Fruit fly (Drosophila melanogaster) whole organism, embryonic: ENCODE results near the gene TbCMF46.
A peak's percentile ranks its signal among the peaks of the same experiment; 100 is the strongest.

ENCODE experiments used
- Atf6 ChIP-seq: fragments of 200-800 bp; sonication (Bioruptor generic); IDR thresholded peaks from 2 replicates; pipeline ENCODE4 v1.3.6; 2022; ENCODE audit warnings: missing biosample characterization, missing genetic modification characterization
- BEAF-32 ChIP-seq: fragments of 200-800 bp; sonication (Bioruptor generic); optimal IDR thresholded peaks from 3 replicates; lab custom pipeline; 2017; ENCODE audit warnings: missing biosample characterization, missing genetic modification characterization, mild to moderate bottlenecking, moderate library complexity, missing genetic modification reagents
- Bgb ChIP-seq: fragments of 200-800 bp; sonication (Bioruptor generic); IDR thresholded peaks from 2 replicates; pipeline ENCODE4 v1.3.6; 2022; ENCODE audit warnings: missing biosample characterization, missing genetic modification characterization; ENCODE audit not compliant: partially characterized antibody
- CG10267 ChIP-seq: fragments of 200-800 bp; sonication (Bioruptor generic); optimal IDR thresholded peaks from 2 replicates; lab custom pipeline; 2018; ENCODE audit warnings: missing biosample characterization, mild to moderate bottlenecking, missing genetic modification characterization, moderate library complexity
- CG10321 ChIP-seq: fragments of 200-800 bp; sonication (Bioruptor generic); IDR thresholded peaks from 2 replicates; pipeline ENCODE4 v1.3.6; 2022; ENCODE audit warnings: missing biosample characterization, missing genetic modification characterization
- CG10366 ChIP-seq: fragments of 200-800 bp; sonication (Bioruptor generic); IDR thresholded peaks from 2 replicates; pipeline ENCODE4 v1.3.6; 2022; ENCODE audit warnings: missing biosample characterization, missing genetic modification characterization
- CG10565 ChIP-seq: fragments of 200-800 bp; sonication (Bioruptor generic); optimal IDR thresholded peaks from 3 replicates; lab custom pipeline; 2016; ENCODE audit warnings: missing biosample characterization, mild to moderate bottlenecking, missing genetic modification characterization
- CG12071 ChIP-seq: fragments of 200-800 bp; sonication (Bioruptor generic); optimal IDR thresholded peaks from 3 replicates; lab custom pipeline; 2018; ENCODE audit warnings: missing biosample characterization, mild to moderate bottlenecking, missing genetic modification characterization
- CG12299 ChIP-seq: fragments of 200-800 bp; sonication (Bioruptor generic); optimal IDR thresholded peaks from 2 replicates; lab custom pipeline; 2018; ENCODE audit warnings: missing biosample characterization, mild to moderate bottlenecking, missing genetic modification characterization
- CG13123 ChIP-seq: fragments of 200-800 bp; sonication (Bioruptor generic); optimal IDR thresholded peaks from 2 replicates; lab custom pipeline; 2016; ENCODE audit warnings: missing biosample characterization, missing genetic modification characterization
- CG13287 ChIP-seq: fragments of 200-800 bp; sonication (Bioruptor generic); IDR thresholded peaks from 2 replicates; pipeline ENCODE4 v1.3.6; 2022; ENCODE audit warnings: missing biosample characterization, missing genetic modification characterization; ENCODE audit not compliant: partially characterized antibody
- CG1647 ChIP-seq: fragments of 200-800 bp; sonication (Bioruptor generic); optimal IDR thresholded peaks from 3 replicates; lab custom pipeline; 2016; ENCODE audit warnings: missing biosample characterization, missing genetic modification characterization
- CG17186 ChIP-seq: fragments of 200-800 bp; sonication (Bioruptor generic); optimal IDR thresholded peaks from 3 replicates; lab custom pipeline; 2017; ENCODE audit warnings: missing biosample characterization, missing genetic modification reagents, missing genetic modification characterization
- CG2116 ChIP-seq: fragments of 200-800 bp; sonication (Bioruptor generic); optimal IDR thresholded peaks from 3 replicates; lab custom pipeline; 2018; ENCODE audit warnings: missing biosample characterization, mild to moderate bottlenecking, missing genetic modification characterization
- CG2120 ChIP-seq: fragments of 200-800 bp; sonication (Bioruptor generic); optimal IDR thresholded peaks from 3 replicates; lab custom pipeline; 2016; ENCODE audit warnings: missing biosample characterization, missing genetic modification characterization
- CG3281 ChIP-seq: fragments of 200-800 bp; sonication (Bioruptor generic); optimal IDR thresholded peaks from 3 replicates; lab custom pipeline; 2017; ENCODE audit warnings: missing biosample characterization, mild to moderate bottlenecking, missing genetic modification characterization
- CG4424 ChIP-seq: fragments of 200-800 bp; sonication (Bioruptor generic); optimal IDR thresholded peaks from 3 replicates; lab custom pipeline; 2016; ENCODE audit warnings: missing biosample characterization, missing genetic modification characterization
- CG4820 ChIP-seq: fragments of 200-800 bp; sonication (Bioruptor generic); optimal IDR thresholded peaks from 3 replicates; lab custom pipeline; 2016; ENCODE audit warnings: missing biosample characterization, missing genetic modification characterization
- CG7786 ChIP-seq: fragments of 200-800 bp; sonication (Bioruptor generic); optimal IDR thresholded peaks from 2 replicates; lab custom pipeline; 2016; ENCODE audit warnings: missing biosample characterization, missing genetic modification characterization
- CG9932 ChIP-seq: fragments of 200-800 bp; sonication (Bioruptor generic); IDR thresholded peaks from 2 replicates; pipeline ENCODE4 v1.3.6; 2022; ENCODE audit warnings: missing biosample characterization, missing genetic modification characterization
- Dref ChIP-seq: fragments of 200-800 bp; sonication (Bioruptor generic); IDR thresholded peaks from 2 replicates; pipeline ENCODE4 v1.3.6; 2022; ENCODE audit warnings: missing biosample characterization, missing genetic modification characterization
- ERR ChIP-seq: fragments of 200-800 bp; sonication (Bioruptor generic); optimal IDR thresholded peaks from 2 replicates; lab custom pipeline; 2016; ENCODE audit warnings: missing biosample characterization, missing genetic modification characterization
- Fer3 ChIP-seq: fragments of 200-800 bp; sonication (Bioruptor generic); optimal IDR thresholded peaks from 2 replicates; lab custom pipeline; 2018; ENCODE audit warnings: missing biosample characterization, mild to moderate bottlenecking, missing genetic modification characterization, moderate library complexity
- MESR4 ChIP-seq: fragments of 200-800 bp; sonication (Bioruptor generic); optimal IDR thresholded peaks from 2 replicates; lab custom pipeline; 2018; ENCODE audit warnings: missing biosample characterization, mild to moderate bottlenecking, missing genetic modification characterization, moderate library complexity
- NFAT ChIP-seq: fragments of 200-800 bp; sonication (Bioruptor generic); IDR thresholded peaks from 2 replicates; pipeline ENCODE4 v1.3.6; 2022; ENCODE audit warnings: missing biosample characterization, missing genetic modification characterization
- Spps ChIP-seq: fragments of 200-800 bp; sonication (Bioruptor generic); optimal IDR thresholded peaks from 2 replicates; lab custom pipeline; 2018; ENCODE audit warnings: missing biosample characterization, mild to moderate bottlenecking, missing genetic modification characterization
- Trl ChIP-seq, 3 experiments: fragments of >200 bp in 2 of 3; fragments of 200-800 bp in 1 of 3; sonication (Bioruptor generic) in 1 of 3; optimal IDR thresholded peaks; 2 replicates in 1 of 3; 3 replicates in 2 of 3; lab custom pipeline; 2016 to 2017; ENCODE audit warnings: missing biosample characterization in 1 of 3, missing genetic modification characterization in 1 of 3
- cas ChIP-seq: fragments of 200-800 bp; sonication (Bioruptor generic); IDR thresholded peaks from 2 replicates; pipeline ENCODE4 v1.3.6; 2022; ENCODE audit warnings: missing biosample characterization, missing genetic modification characterization
- dati ChIP-seq: fragments of 200-800 bp; sonication (Bioruptor generic); IDR thresholded peaks from 2 replicates; pipeline ENCODE4 v1.3.6; 2022; ENCODE audit warnings: missing biosample characterization, missing genetic modification characterization
- dysf ChIP-seq: fragments of 200-800 bp; sonication (Bioruptor generic); IDR thresholded peaks from 3 replicates; pipeline ENCODE4 v1.3.6; 2022; ENCODE audit warnings: missing biosample characterization, missing genetic modification characterization
- ems ChIP-seq: fragments of 200-800 bp; sonication (Bioruptor generic); optimal IDR thresholded peaks from 3 replicates; lab custom pipeline; 2016; ENCODE audit warnings: missing biosample characterization, missing genetic modification characterization
- eyg ChIP-seq: fragments of 200-800 bp; sonication (Bioruptor generic); optimal IDR thresholded peaks from 3 replicates; lab custom pipeline; 2016; ENCODE audit warnings: missing biosample characterization, missing genetic modification characterization
- fd3F ChIP-seq: fragments of 200-800 bp; sonication (Bioruptor generic); optimal IDR thresholded peaks from 2 replicates; lab custom pipeline; 2018; ENCODE audit warnings: missing biosample characterization, mild to moderate bottlenecking, missing genetic modification characterization, moderate library complexity
- insv ChIP-seq, 2 experiments: fragments of 200-800 bp; sonication (Bioruptor generic); optimal IDR thresholded peaks; 3 replicates each; lab custom pipeline; 2016 to 2018; ENCODE audit warnings: missing biosample characterization in 2 of 2, missing genetic modification characterization in 2 of 2
- jumu ChIP-seq: fragments of 200-800 bp; sonication (Bioruptor generic); optimal IDR thresholded peaks from 3 replicates; lab custom pipeline; 2016; ENCODE audit warnings: missing biosample characterization, missing genetic modification characterization
- knrl ChIP-seq: fragments of 200-800 bp; sonication (Bioruptor generic); IDR thresholded peaks from 3 replicates; pipeline ENCODE4 v1.3.6; 2022; ENCODE audit warnings: missing biosample characterization, missing genetic modification characterization; ENCODE audit not compliant: partially characterized antibody
- lbe ChIP-seq: fragments of 200-800 bp; sonication (Bioruptor generic); optimal IDR thresholded peaks from 2 replicates; lab custom pipeline; 2016; ENCODE audit warnings: missing biosample characterization, mild to moderate bottlenecking, missing genetic modification characterization
- lmd ChIP-seq: fragments of 200-800 bp; sonication (Bioruptor generic); IDR thresholded peaks from 2 replicates; pipeline ENCODE4 v1.3.6; 2022; ENCODE audit warnings: missing biosample characterization, missing genetic modification characterization
- pan ChIP-seq, 4 experiments: fragments of >200 bp in 3 of 4; fragments of 200-800 bp in 1 of 4; sonication (Bioruptor generic) in 1 of 4; optimal IDR thresholded peaks in 3 of 4; IDR thresholded peaks in 1 of 4; 2 replicates each; pipeline versions ENCODE4 v1.3.6 to Lab custom; 2017 to 2022; ENCODE audit warnings: missing biosample characterization in 2 of 4, missing genetic modification characterization in 2 of 4, mixed read lengths in 1 of 4
- sim ChIP-seq: fragments of 200-800 bp; sonication (Bioruptor generic); IDR thresholded peaks from 2 replicates; pipeline ENCODE4 v1.3.6; 2022; ENCODE audit warnings: missing biosample characterization, missing genetic modification characterization
- sob ChIP-seq: fragments of 200-800 bp; sonication (Bioruptor generic); IDR thresholded peaks from 2 replicates; pipeline ENCODE4 v1.3.6; 2022; ENCODE audit warnings: missing biosample characterization, missing genetic modification characterization
- sr ChIP-seq: fragments of 200-800 bp; sonication (Bioruptor generic); IDR thresholded peaks from 3 replicates; pipeline ENCODE4 v1.3.6; 2022; ENCODE audit warnings: missing biosample characterization, missing genetic modification characterization
- tap ChIP-seq: fragments of 200-800 bp; optimal IDR thresholded peaks from 3 replicates; lab custom pipeline; 2019; ENCODE audit warnings: missing biosample characterization, mild to moderate bottlenecking, missing genetic modification characterization, moderate library complexity
- vvl ChIP-seq: fragments of 200-800 bp; sonication (Bioruptor generic); IDR thresholded peaks from 2 replicates; pipeline ENCODE4 v1.3.6; 2022; ENCODE audit warnings: missing biosample characterization, missing genetic modification characterization
- wdn ChIP-seq: fragments of 200-800 bp; sonication (Bioruptor generic); IDR thresholded peaks from 2 replicates; pipeline ENCODE4 v1.3.6; 2022; ENCODE audit warnings: missing biosample characterization, missing genetic modification characterization
- zf30C ChIP-seq: fragments of 200-800 bp; sonication (Bioruptor generic); optimal IDR thresholded peaks from 3 replicates; lab custom pipeline; 2018; ENCODE audit warnings: missing biosample characterization, mild to moderate bottlenecking, missing genetic modification characterization

TbCMF46 gene

DNA sequence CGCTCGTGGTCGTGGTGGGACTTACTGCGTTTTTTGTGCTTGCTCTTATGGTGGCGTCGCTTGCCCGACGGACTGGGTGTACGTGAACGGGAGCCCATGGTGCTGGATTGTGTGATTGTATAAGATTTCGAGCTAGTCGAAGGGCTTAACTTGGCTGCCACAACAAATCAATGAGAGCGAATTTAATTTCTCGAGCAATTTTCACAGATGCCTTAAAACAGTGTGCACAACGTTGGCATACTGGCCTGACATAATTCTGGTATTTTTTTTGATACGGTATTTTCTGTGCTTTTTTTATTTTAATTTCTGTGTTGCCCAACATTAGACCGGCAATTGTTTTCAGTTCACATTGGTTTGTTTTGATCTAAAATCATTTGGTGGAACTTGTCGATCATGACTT, 13.2 kb upstream of the TbCMF46 start, which contains the start of gene Arglu1 (continued):
- TF ChIP-seq Trl (optimal IDR thresholded peaks at IDR 0.05; lab: Kevin White, UChicago) (no peak), Trl (GFP tag; optimal IDR thresholded peaks at IDR 0.05; lab: Kevin White, UChicago) (peak; percentile 23), lbe (GFP tag; lab: Kevin White, UChicago) (peak; percentile 29), CG7786 (peak; percentile 33), CG4820 (GFP tag; lab: Kevin White, UChicago) (no peak), Dref (GFP tag; lab: Robert Waterston, UW) (0 out of 2 replicates have a peak, but pooled peaks have one; percentile 34), lmd (peak; percentile 26; the same call in 1 of the 2 replicates), CG10267 (tag; lab: Kevin White, UChicago) (peak; percentile 86), MESR4 (GFP tag; lab: Kevin White, UChicago) (peak; percentile 85), sob (GFP tag; lab: Robert Waterston, UW) (peak; percentile 57; the same call in 1 of the 2 replicates), ems (GFP tag; lab: Kevin White, UChicago) (peak; percentile 28), CG2120 (GFP tag; lab: Kevin White, UChicago) (peak; percentile 46), CG2116 (GFP tag; lab: Kevin White, UChicago) (peak; percentile 0), pan (optimal IDR thresholded peaks at IDR 0.05; lab: Kevin White, UChicago) (no peak), pan (GFP tag; optimal IDR thresholded peaks at IDR 0.05 in 1 of 2, IDR thresholded peaks at IDR 0.05 in 1 of 2) (peak in 1 of 2 experiments; percentile 41), jumu (GFP tag; lab: Kevin White, UChicago) (peak; percentile 26), eyg (GFP tag; lab: Kevin White, UChicago) (peak; percentile 25), zf30C (GFP tag; lab: Kevin White, UChicago) (no peak), CG9932 (GFP tag; lab: Robert Waterston, UW) (peak; percentile 69), BEAF-32 (GFP tag; lab: Kevin White, UChicago) (peak; percentile 6), Spps (tag; lab: Kevin White, UChicago) (no peak), CG13287 (GFP tag; lab: Robert Waterston, UW) (peak; percentile 36; the same call in 1 of the 2 replicates)

DNA sequence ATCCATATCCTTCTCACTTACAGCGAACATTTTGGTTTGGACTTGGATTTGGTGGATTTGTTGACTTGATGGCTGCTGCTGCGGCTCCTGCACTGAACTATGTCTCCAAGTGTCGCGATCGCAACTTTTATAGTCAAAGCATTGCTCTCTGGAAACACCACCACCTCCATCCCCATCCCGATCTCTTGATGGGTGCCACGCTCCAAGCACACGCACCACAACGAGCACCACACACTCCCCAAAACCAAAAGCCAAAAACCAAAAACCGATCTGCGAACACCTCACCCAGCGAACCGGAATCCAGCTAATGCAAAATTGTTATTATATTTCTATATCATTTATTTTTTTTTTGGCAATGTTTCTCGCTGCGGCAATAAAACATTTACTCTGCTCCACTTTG, 8.4 kb upstream of the TbCMF46 start, which contains the start of gene Cpr30F:
Gene Cpr30F, minus strand, starts transcription at position 101 of the 400 bp plus-strand sequence.
- TF ChIP-seq CG10565 (GFP tag; lab: Kevin White, UChicago) (no peak), knrl (GFP tag; lab: Robert Waterston, UW) (no peak), dysf (GFP tag; lab: Robert Waterston, UW) (no peak), CG17186 (GFP tag; lab: Kevin White, UChicago) (no peak), sim (GFP tag; lab: Robert Waterston, UW) (no peak), NFAT (GFP tag; lab: Robert Waterston, UW) (no peak), CG10366 (no peak), Bgb (GFP tag; lab: Robert Waterston, UW) (no peak), CG13123 (GFP tag; lab: Kevin White, UChicago) (no peak), CG3281 (GFP tag; lab: Kevin White, UChicago) (no peak)

DNA sequence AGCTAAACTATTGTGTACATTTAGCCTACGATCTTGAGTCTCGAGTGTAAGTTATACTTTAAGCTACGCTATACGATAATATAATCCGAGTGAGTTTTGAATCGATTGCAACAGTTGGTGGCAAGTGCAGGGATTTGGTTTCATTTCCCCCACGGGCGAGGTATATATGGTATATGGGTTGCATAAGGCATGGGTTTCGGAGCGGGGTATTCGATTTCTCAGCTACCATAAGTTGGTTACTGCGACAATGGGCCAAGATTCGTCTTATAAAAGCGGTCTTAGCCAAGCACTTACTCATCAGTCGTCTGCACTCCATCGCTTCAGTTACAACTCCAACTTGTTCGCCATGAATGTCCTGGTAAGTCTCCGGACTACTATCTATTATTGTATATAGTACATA, 5.6 kb upstream of the TbCMF46 start, which contains the start of gene CG42367:
Gene CG42367, plus strand, starts transcription at position 301 of the 400 bp plus-strand sequence.
- TF ChIP-seq Atf6 (GFP tag; lab: Robert Waterston, UW) (no peak), fd3F (no peak), Fer3 (tag; lab: Kevin White, UChicago) (no peak), dati (GFP tag; lab: Robert Waterston, UW) (no peak)

DNA sequence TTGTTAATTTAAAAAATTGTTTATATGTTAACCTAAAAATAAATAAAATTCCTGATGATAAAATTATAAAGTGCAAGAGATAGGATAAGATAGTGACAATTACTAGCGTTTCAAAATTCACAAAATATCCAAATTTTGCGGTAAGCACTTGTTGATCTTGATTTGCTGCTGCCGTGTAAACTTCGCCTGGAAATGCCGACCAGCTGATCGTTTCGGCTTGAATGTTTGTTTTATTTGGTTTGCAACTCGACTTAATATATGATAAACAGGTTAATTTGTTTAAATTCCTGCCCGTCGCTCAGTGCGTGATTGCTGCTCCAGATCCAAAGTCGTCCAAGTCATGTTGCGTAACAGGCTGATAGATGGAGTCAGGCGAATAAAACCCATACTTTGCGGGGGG, 3.3 kb downstream of the TbCMF46 start, which contains the start of gene CG4592:
Gene CG4592, plus strand, starts transcription at position 233 of the 400 bp plus-strand sequence.
- TF ChIP-seq vvl (GFP tag; lab: Robert Waterston, UW) (peak; percentile 86), CG10321 (GFP tag; lab: Robert Waterston, UW) (peak; percentile 32; the same call in 1 of the 2 replicates), ERR (GFP tag; lab: Kevin White, UChicago) (no peak), tap (tag; lab: Kevin White, UChicago) (no peak), cas (GFP tag; lab: Robert Waterston, UW) (0 out of 2 replicates have a peak, but pooled peaks have one; percentile 37), sr (no peak), insv (GFP tag; optimal IDR thresholded peaks at IDR 0.05; lab: Kevin White, UChicago) (no peak), CG4424 (peak; percentile 62), CG1647 (GFP tag; lab: Kevin White, UChicago) (no peak), wdn (GFP tag; lab: Robert Waterston, UW) (0 out of 2 replicates have a peak, but pooled peaks have one; percentile 22), CG12299 (tag; lab: Kevin White, UChicago) (peak; percentile 19), CG12071 (peak; percentile 30)
